Worm (Caenorhabditis elegans) whole organism, L4/young adult: ENCODE data around the gene srz-99.

Source experiments
- W03F9.2 ChIP-seq: fragments of 150-350 bp; optimal IDR thresholded peaks from 2 replicates; lab custom pipeline; 2014; ENCODE audit warnings: missing biosample characterization, missing genetic modification characterization
- dao-5 ChIP-seq: sonication (generic microtip); optimal IDR thresholded peaks from 2 replicates; lab custom pipeline; 2016; ENCODE audit warnings: missing genotype, missing genetic modification characterization, moderate library complexity, missing compliant biosample characterization
- him-1 ChIP-seq: sonication (generic microtip); optimal IDR thresholded peaks from 2 replicates; lab custom pipeline; 2016; ENCODE audit warnings: missing genotype, missing genetic modification reagents, missing genetic modification characterization, missing compliant biosample characterization

DNA sequence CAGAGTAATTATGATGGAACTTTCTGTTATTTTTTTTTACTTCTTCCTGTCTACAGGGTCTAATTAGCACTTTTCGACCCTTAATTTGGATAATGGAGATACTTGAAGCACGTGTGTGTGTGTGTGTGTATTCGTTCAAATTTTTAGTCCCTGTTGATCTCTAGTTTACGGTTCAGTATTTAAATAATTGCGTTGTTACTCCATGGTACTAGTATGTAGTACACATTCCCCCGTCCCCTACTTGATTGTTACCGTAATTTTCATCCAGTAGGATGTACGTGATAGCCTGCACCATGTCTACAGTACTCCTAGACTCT, 49.2 kb downstream of the srz-99 start:
- no peak for TF ChIP-seq W03F9.2 (tag; lab: Kevin White, UChicago)
- no peak for TF ChIP-seq dao-5 (tag; lab: Kevin White, UChicago)
- no peak for TF ChIP-seq him-1 (tag; lab: Kevin White, UChicago)
